Fruit fly (Drosophila melanogaster) whole organism, embryonic: ENCODE data around the gene CG12594.

Experiments
- ATbp ChIP-seq: fragments of 200-800 bp; sonication (Bioruptor generic); optimal IDR thresholded peaks from 2 replicates; lab custom pipeline; 2017; ENCODE audit warnings: missing biosample characterization, mild to moderate bottlenecking, missing genetic modification characterization, missing genetic modification reagents
- Atf-2 ChIP-seq: fragments of 200-800 bp; sonication (Bioruptor generic); optimal IDR thresholded peaks from 2 replicates; lab custom pipeline; 2016; ENCODE audit warnings: missing biosample characterization, missing genetic modification characterization
- Bgb ChIP-seq: fragments of 200-800 bp; sonication (Bioruptor generic); IDR thresholded peaks from 2 replicates; pipeline ENCODE4 v1.3.6; 2022; ENCODE audit warnings: missing biosample characterization, missing genetic modification characterization; ENCODE audit not compliant: partially characterized antibody
- CG10565 ChIP-seq: fragments of 200-800 bp; sonication (Bioruptor generic); optimal IDR thresholded peaks from 3 replicates; lab custom pipeline; 2016; ENCODE audit warnings: missing biosample characterization, mild to moderate bottlenecking, missing genetic modification characterization
- CG12155 ChIP-seq: fragments of 200-800 bp; sonication (Bioruptor generic); optimal IDR thresholded peaks from 3 replicates; lab custom pipeline; 2016; ENCODE audit warnings: missing biosample characterization, missing genetic modification characterization
- CG12236 ChIP-seq: fragments of 200-800 bp; sonication (Bioruptor generic); optimal IDR thresholded peaks from 2 replicates; lab custom pipeline; 2016; ENCODE audit warnings: missing biosample characterization, missing genetic modification characterization
- CG13123 ChIP-seq: fragments of 200-800 bp; sonication (Bioruptor generic); optimal IDR thresholded peaks from 2 replicates; lab custom pipeline; 2016; ENCODE audit warnings: missing biosample characterization, missing genetic modification characterization
- CG13287 ChIP-seq: fragments of 200-800 bp; sonication (Bioruptor generic); IDR thresholded peaks from 2 replicates; pipeline ENCODE4 v1.3.6; 2022; ENCODE audit warnings: missing biosample characterization, missing genetic modification characterization; ENCODE audit not compliant: partially characterized antibody
- CG14050 ChIP-seq: fragments of 200-800 bp; sonication (Bioruptor generic); IDR thresholded peaks from 3 replicates; pipeline ENCODE4 v1.3.6; 2022; ENCODE audit warnings: missing biosample characterization, missing genetic modification characterization
- CG1529 ChIP-seq: fragments of 200-800 bp; sonication (Bioruptor generic); optimal IDR thresholded peaks from 3 replicates; lab custom pipeline; 2018; ENCODE audit warnings: missing biosample characterization, missing genetic modification characterization
- CG1602 ChIP-seq: fragments of 200-800 bp; sonication (Bioruptor generic); optimal IDR thresholded peaks from 3 replicates; lab custom pipeline; 2016; ENCODE audit warnings: missing biosample characterization, missing genetic modification characterization
- CG17568 ChIP-seq: fragments of 200-800 bp; sonication (Bioruptor generic); optimal IDR thresholded peaks from 2 replicates; lab custom pipeline; 2018; ENCODE audit warnings: missing biosample characterization, mild to moderate bottlenecking, missing genetic modification characterization, moderate library complexity
- CG17802 ChIP-seq: fragments of 200-800 bp; sonication (Bioruptor generic); optimal IDR thresholded peaks from 2 replicates; lab custom pipeline; 2018; ENCODE audit warnings: missing biosample characterization, mild to moderate bottlenecking, missing genetic modification characterization, moderate library complexity
- CG17912 ChIP-seq: fragments of 200-800 bp; sonication (Bioruptor generic); optimal IDR thresholded peaks from 2 replicates; lab custom pipeline; 2018; ENCODE audit warnings: missing biosample characterization, mild to moderate bottlenecking, missing genetic modification characterization
- CG31365 ChIP-seq: fragments of 200-800 bp; sonication (Bioruptor generic); optimal IDR thresholded peaks from 2 replicates; lab custom pipeline; 2018; ENCODE audit warnings: missing biosample characterization, mild to moderate bottlenecking, missing genetic modification characterization
- CG31441 ChIP-seq: fragments of 200-800 bp; sonication (Bioruptor generic); IDR thresholded peaks from 2 replicates; pipeline ENCODE4 v1.3.6; 2022; ENCODE audit warnings: missing biosample characterization, missing genetic modification characterization
- CG3163 ChIP-seq: fragments of 200-800 bp; sonication (Bioruptor generic); optimal IDR thresholded peaks from 3 replicates; lab custom pipeline; 2016; ENCODE audit warnings: missing biosample characterization, missing genetic modification characterization
- CG6791 ChIP-seq: fragments of 200-800 bp; sonication (Bioruptor generic); IDR thresholded peaks from 3 replicates; pipeline ENCODE4 v1.3.6; 2022; ENCODE audit warnings: missing biosample characterization, missing genetic modification characterization; ENCODE audit not compliant: partially characterized antibody
- CG9437 ChIP-seq: fragments of 200-800 bp; sonication (Bioruptor generic); optimal IDR thresholded peaks from 2 replicates; lab custom pipeline; 2018; ENCODE audit warnings: missing biosample characterization, mild to moderate bottlenecking, missing genetic modification characterization
- D19A ChIP-seq: fragments of 200-800 bp; optimal IDR thresholded peaks from 3 replicates; lab custom pipeline; 2019; ENCODE audit warnings: missing biosample characterization, mild to moderate bottlenecking, missing genetic modification characterization, moderate library complexity
- Doc3 ChIP-seq: fragments of 200-800 bp; sonication (Bioruptor generic); IDR thresholded peaks from 3 replicates; pipeline ENCODE4 v1.3.6; 2022; ENCODE audit warnings: missing biosample characterization, missing genetic modification characterization; ENCODE audit not compliant: partially characterized antibody
- Gsc ChIP-seq: fragments of 200-800 bp; sonication (Bioruptor generic); IDR thresholded peaks from 2 replicates; pipeline ENCODE4 v1.3.6; 2022; ENCODE audit warnings: missing biosample characterization, missing genetic modification characterization
- HHEX ChIP-seq: fragments of 200-800 bp; sonication (Bioruptor generic); optimal IDR thresholded peaks from 3 replicates; lab custom pipeline; 2017; ENCODE audit warnings: missing biosample characterization, mild to moderate bottlenecking, missing genetic modification characterization, missing genetic modification reagents
- Lhr ChIP-seq: fragments of 200-800 bp; sonication (Bioruptor generic); optimal IDR thresholded peaks from 3 replicates; lab custom pipeline; 2017; ENCODE audit warnings: mild to moderate bottlenecking, missing biosample characterization, missing genetic modification reagents, missing genetic modification characterization
- MBD-R2 ChIP-seq: fragments of 200-800 bp; sonication (Bioruptor generic); IDR thresholded peaks from 2 replicates; pipeline ENCODE4 v1.3.6; 2022; ENCODE audit warnings: missing biosample characterization, missing genetic modification characterization
- Mad ChIP-seq: fragments of 200-800 bp; sonication (Bioruptor generic); optimal IDR thresholded peaks from 2 replicates; lab custom pipeline; 2016; ENCODE audit warnings: missing biosample characterization, missing genetic modification characterization
- Nf-YA ChIP-seq: fragments of 200-800 bp; sonication (Bioruptor generic); IDR thresholded peaks from 2 replicates; pipeline ENCODE4 v1.3.6; 2022; ENCODE audit warnings: missing biosample characterization, missing genetic modification characterization
- Side ChIP-seq: fragments of 200-800 bp; sonication (Bioruptor generic); optimal IDR thresholded peaks from 2 replicates; lab custom pipeline; 2016; ENCODE audit warnings: missing biosample characterization, missing genetic modification characterization
- amos ChIP-seq: fragments of 200-800 bp; sonication (Bioruptor generic); IDR thresholded peaks from 2 replicates; pipeline ENCODE4 v1.3.6; 2022; ENCODE audit warnings: missing biosample characterization, missing genetic modification characterization; ENCODE audit not compliant: partially characterized antibody
- bab2 ChIP-seq: fragments of 200-800 bp; sonication (Bioruptor generic); optimal IDR thresholded peaks from 2 replicates; lab custom pipeline; 2016; ENCODE audit warnings: missing biosample characterization, missing genetic modification characterization
- br ChIP-seq: fragments of >200 bp; optimal IDR thresholded peaks from 2 replicates; lab custom pipeline; 2017
- cad ChIP-seq: fragments of >200 bp; optimal IDR thresholded peaks from 2 replicates; lab custom pipeline; 2017; ENCODE audit warnings: missing biosample characterization, missing genetic modification characterization
- corto ChIP-seq: fragments of 200-800 bp; sonication (Bioruptor generic); optimal IDR thresholded peaks from 2 replicates; lab custom pipeline; 2016; ENCODE audit warnings: missing biosample characterization, mild to moderate bottlenecking, missing genetic modification characterization, moderate library complexity
- ewg ChIP-seq: fragments of 200-800 bp; sonication (Bioruptor generic); optimal IDR thresholded peaks from 3 replicates; lab custom pipeline; 2017; ENCODE audit warnings: mild to moderate bottlenecking, missing biosample characterization, missing genetic modification reagents, missing genetic modification characterization
- insv ChIP-seq, 2 experiments: fragments of 200-800 bp; sonication (Bioruptor generic); optimal IDR thresholded peaks; 3 replicates each; lab custom pipeline; 2016 to 2018; ENCODE audit warnings: missing biosample characterization in 2 of 2, missing genetic modification characterization in 2 of 2
- jumu ChIP-seq: fragments of 200-800 bp; sonication (Bioruptor generic); optimal IDR thresholded peaks from 3 replicates; lab custom pipeline; 2016; ENCODE audit warnings: missing biosample characterization, missing genetic modification characterization
- mirr ChIP-seq: fragments of 200-800 bp; sonication (Bioruptor generic); optimal IDR thresholded peaks from 3 replicates; lab custom pipeline; 2018; ENCODE audit warnings: missing biosample characterization, mild to moderate bottlenecking, missing genetic modification characterization
- odd ChIP-seq: fragments of 200-800 bp; sonication (Bioruptor generic); optimal IDR thresholded peaks from 2 replicates; lab custom pipeline; 2017; ENCODE audit warnings: missing biosample characterization, mild to moderate bottlenecking, missing genetic modification characterization
- onecut ChIP-seq: fragments of 200-800 bp; sonication (Bioruptor generic); IDR thresholded peaks from 2 replicates; pipeline ENCODE4 v1.3.6; 2022; ENCODE audit warnings: missing biosample characterization, missing genetic modification characterization
- pita ChIP-seq: fragments of 200-800 bp; sonication (Bioruptor generic); optimal IDR thresholded peaks from 2 replicates; lab custom pipeline; 2017; ENCODE audit warnings: missing biosample characterization, mild to moderate bottlenecking, missing genetic modification characterization
- row ChIP-seq: fragments of 200-800 bp; sonication (Bioruptor generic); IDR thresholded peaks from 3 replicates; pipeline ENCODE4 v1.3.6; 2022; ENCODE audit warnings: missing biosample characterization, missing genetic modification characterization
- sc ChIP-seq, 3 experiments: fragments of >200 bp in 2 of 3; fragments of 200-800 bp in 1 of 3; sonication (Bioruptor generic) in 1 of 3; optimal IDR thresholded peaks; 2 replicates in 2 of 3; 3 replicates in 1 of 3; lab custom pipeline; 2017; ENCODE audit warnings: mild to moderate bottlenecking in 1 of 3, missing biosample characterization in 1 of 3, missing genetic modification characterization in 1 of 3, missing genetic modification reagents in 1 of 3
- sd ChIP-seq: fragments of 200-800 bp; sonication (Bioruptor generic); optimal IDR thresholded peaks from 3 replicates; lab custom pipeline; 2018; ENCODE audit warnings: missing biosample characterization, mild to moderate bottlenecking, missing genetic modification characterization, moderate library complexity
- sima ChIP-seq: fragments of 200-800 bp; sonication (Bioruptor generic); optimal IDR thresholded peaks from 2 replicates; lab custom pipeline; 2016; ENCODE audit warnings: missing biosample characterization, missing genetic modification characterization
- sna ChIP-seq: fragments of 200-800 bp; sonication (Bioruptor generic); IDR thresholded peaks from 2 replicates; pipeline ENCODE4 v1.3.6; 2022; ENCODE audit warnings: missing biosample characterization, missing genetic modification characterization; ENCODE audit not compliant: partially characterized antibody
- tll ChIP-seq, 2 experiments: fragments of 200-800 bp in 1 of 2; fragments of >200 bp in 1 of 2; sonication (Bioruptor generic) in 1 of 2; optimal IDR thresholded peaks; 2 replicates each; lab custom pipeline; 2017 to 2019; ENCODE audit warnings: missing biosample characterization in 2 of 2, missing genetic modification characterization in 2 of 2, mild to moderate bottlenecking in 1 of 2, moderate library complexity in 1 of 2
- tna ChIP-seq: fragments of 200-800 bp; sonication (Bioruptor generic); IDR thresholded peaks from 2 replicates; pipeline ENCODE4 v1.3.6; 2022; ENCODE audit warnings: missing biosample characterization, missing genetic modification characterization; ENCODE audit not compliant: partially characterized antibody
- ttk ChIP-seq: fragments of 200-800 bp; sonication (Bioruptor generic); IDR thresholded peaks from 2 replicates; pipeline ENCODE4 v2.1.2; 2022; ENCODE audit warnings: missing biosample characterization, missing genetic modification characterization
- tx ChIP-seq: fragments of 200-800 bp; sonication (Bioruptor generic); optimal IDR thresholded peaks from 2 replicates; lab custom pipeline; 2016; ENCODE audit warnings: missing biosample characterization, missing genetic modification characterization
- usp ChIP-seq: fragments of >200 bp; optimal IDR thresholded peaks from 2 replicates; lab custom pipeline; 2017; ENCODE audit warnings: missing biosample characterization, missing genetic modification characterization

The CG12594 gene

DNA sequence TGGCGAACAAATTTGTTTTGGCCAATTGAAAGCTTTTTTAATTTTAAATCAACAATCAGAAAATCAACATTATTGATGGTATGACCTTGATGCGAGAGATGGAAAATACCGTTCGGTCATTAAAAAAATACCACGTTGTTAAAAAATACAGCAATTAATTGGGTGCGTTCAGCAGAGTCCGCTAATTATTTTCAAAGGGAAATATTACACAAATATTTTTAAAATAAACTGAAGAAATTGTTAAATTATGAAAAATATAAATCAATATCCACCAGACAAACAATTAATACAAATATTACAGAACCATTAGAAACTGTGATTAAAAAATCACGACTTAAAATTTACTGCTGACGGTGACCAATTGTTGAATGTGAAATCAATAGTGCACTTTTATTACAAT lies 43.5 kb upstream of the CG12594 start, which contains the start of gene CG18476 (continued):
- TF ChIP-seq MBD-R2 (GFP tag; lab: Robert Waterston, UW) (peak; percentile 90), ATbp (GFP tag; lab: Kevin White, UChicago) (peak; percentile 78), Lhr (GFP tag; lab: Kevin White, UChicago) (peak; percentile 64), jumu (GFP tag; lab: Kevin White, UChicago) (peak; percentile 50), row (GFP tag; lab: Robert Waterston, UW) (peak; percentile 96), insv (GFP tag; optimal IDR thresholded peaks at IDR 0.05; lab: Kevin White, UChicago) (peak in 1 of 2 experiments; percentile 49), Side (peak; percentile 38), sd (tag; lab: Kevin White, UChicago) (no peak), CG13287 (GFP tag; lab: Robert Waterston, UW) (no peak; the same call in 1 of the 2 replicates), Mad (GFP tag; lab: Kevin White, UChicago) (peak; percentile 64), CG17568 (no peak), CG3163 (GFP tag; lab: Kevin White, UChicago) (peak; percentile 18), CG9437 (GFP tag; lab: Kevin White, UChicago) (peak; percentile 82), CG14050 (GFP tag; lab: Robert Waterston, UW) (peak; percentile 86), corto (GFP tag; lab: Kevin White, UChicago) (peak; percentile 57), Gsc (peak; percentile 68; the same call in 1 of the 2 replicates), amos (GFP tag; lab: Robert Waterston, UW) (no peak), tx (GFP tag; lab: Kevin White, UChicago) (no peak), CG10565 (GFP tag; lab: Kevin White, UChicago) (peak; percentile 28), CG31365 (tag; lab: Kevin White, UChicago) (peak; percentile 32), tll (GFP tag; optimal IDR thresholded peaks at IDR 0.05; lab: Kevin White, UChicago) (no peak), Atf-2 (GFP tag; lab: Kevin White, UChicago) (peak; percentile 10), CG12236 (GFP tag; lab: Kevin White, UChicago) (peak; percentile 45), onecut (GFP tag; lab: Robert Waterston, UW) (peak; percentile 87), sima (GFP tag; lab: Kevin White, UChicago) (no peak), HHEX (peak; percentile 91), pita (GFP tag; lab: Kevin White, UChicago) (no peak), Doc3 (GFP tag; lab: Robert Waterston, UW) (no peak), CG1529 (GFP tag; lab: Kevin White, UChicago) (peak; percentile 75), bab2 (GFP tag; lab: Kevin White, UChicago) (peak; percentile 76), br (no peak), CG1602 (GFP tag; lab: Kevin White, UChicago) (peak; percentile 85), odd (GFP tag; lab: Kevin White, UChicago) (peak; percentile 74), CG13123 (GFP tag; lab: Kevin White, UChicago) (peak; percentile 66), tna (GFP tag; lab: Robert Waterston, UW) (no peak), ttk (GFP tag; lab: Robert Waterston, UW) (peak; percentile 91), ewg (peak; percentile 75), sc (optimal IDR thresholded peaks at IDR 0.05; lab: Kevin White, UChicago) (no peak), sc (GFP tag; optimal IDR thresholded peaks at IDR 0.05; lab: Kevin White, UChicago) (peak; percentile 44), CG31441 (GFP tag; lab: Robert Waterston, UW) (peak; percentile 100), CG17912 (GFP tag; lab: Kevin White, UChicago) (peak; percentile 56), CG17802 (peak; percentile 79), mirr (GFP tag; lab: Kevin White, UChicago) (peak; percentile 60), usp (GFP tag; lab: Kevin White, UChicago) (no peak), cad (GFP tag; lab: Kevin White, UChicago) (no peak), Bgb (GFP tag; lab: Robert Waterston, UW) (no peak), CG6791 (GFP tag; lab: Robert Waterston, UW) (no peak), D19A (tag; lab: Kevin White, UChicago) (peak; percentile 87), Nf-YA (GFP tag; lab: Robert Waterston, UW) (peak; percentile 79), CG12155 (GFP tag; lab: Kevin White, UChicago) (peak; percentile 84), sna (GFP tag; lab: Robert Waterston, UW) (no peak)
